Worm (Caenorhabditis elegans): ENCODE data around the gene slr-2.

DNA sequence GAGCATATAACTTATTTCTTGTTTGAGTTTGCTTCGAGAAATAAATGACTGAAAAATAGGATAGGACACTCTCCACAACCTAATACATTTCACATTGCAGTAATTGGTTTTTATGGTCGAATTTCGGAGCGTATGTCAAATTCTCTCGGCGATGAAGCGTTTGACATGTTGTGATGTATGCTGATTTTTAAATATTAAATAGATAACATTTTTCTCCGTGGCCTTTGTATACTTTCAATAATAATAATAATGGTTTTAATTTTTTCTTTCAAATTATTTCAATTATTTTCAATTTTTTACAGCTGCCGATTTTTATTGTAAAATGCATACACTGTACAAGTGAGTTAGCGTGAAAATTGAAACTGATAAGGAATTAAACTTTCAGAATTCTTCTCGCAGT lies 59.2 kb downstream of the slr-2 start, which contains the start of gene C14A6.3:
- no peak for TF ChIP-seq fkh-8 (tag; optimal IDR thresholded peaks at IDR 0.05)
- no peak for TF ChIP-seq nhr-237 (tag; optimal IDR thresholded peaks at IDR 0.05)
- TF ChIP-seq ceh-88 (GFP tag; IDR thresholded peaks at IDR 0.05): no peak
- TF ChIP-seq ceh-82 (tag; optimal IDR thresholded peaks at IDR 0.05): no peak
